Fruit fly (Drosophila melanogaster): ENCODE data around the gene CG42780.

Gene CG42780

DNA sequence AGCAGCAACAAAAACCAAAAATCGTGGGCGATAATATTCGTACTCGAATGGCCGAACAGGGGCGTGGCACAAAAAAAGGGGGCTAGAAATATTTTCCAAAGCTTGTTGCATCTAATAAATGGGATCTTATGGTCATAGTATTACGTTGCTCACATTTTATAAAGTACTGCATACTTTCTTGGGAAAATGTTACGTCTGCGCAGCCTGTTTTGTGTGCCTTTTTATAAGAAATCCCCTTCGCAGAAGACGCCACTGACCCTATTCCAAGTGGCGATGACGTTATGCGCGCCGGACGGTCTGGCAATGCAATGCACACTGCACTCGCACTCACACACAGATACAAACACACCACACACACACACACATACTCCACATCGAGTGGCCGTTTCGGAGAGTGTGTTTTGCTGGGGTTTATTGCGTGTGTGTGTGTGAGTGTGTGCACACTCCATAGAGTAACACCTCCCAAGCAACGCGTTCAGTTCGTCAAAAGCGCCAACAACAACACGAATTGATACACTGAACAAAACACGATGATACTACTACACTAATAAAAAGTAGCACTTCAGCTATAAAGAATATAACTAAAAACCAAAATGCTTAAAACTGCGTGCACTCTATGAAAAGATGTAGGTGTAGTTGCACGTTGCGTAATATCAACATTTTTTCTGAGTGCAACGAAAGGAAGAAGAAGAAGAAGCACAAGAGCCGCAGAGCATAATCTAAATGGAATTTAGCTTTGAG lies 38.7 kb downstream of the CG42780 start (continued):
- TF ChIP-seq ham (GFP tag; IDR thresholded peaks at IDR 0.05), result 0 out of 2 replicates have a peak, but pooled peaks have one; percentile 36
- TF ChIP-seq CG30020 (tag; optimal IDR thresholded peaks at IDR 0.05), result peak; percentile 35
- TF ChIP-seq CG4617 (GFP tag; optimal IDR thresholded peaks at IDR 0.05; ENCODE audit: borderline replicate concordance), result peak; percentile 25
- peak; percentile 82 for TF ChIP-seq CG15601 (tag; optimal IDR thresholded peaks at IDR 0.05)
- no peak for TF ChIP-seq sc (optimal IDR thresholded peaks at IDR 0.05)
- TF ChIP-seq sc (GFP tag; optimal IDR thresholded peaks at IDR 0.05), result peak; percentile 72
- peak; percentile 63 for TF ChIP-seq her (GFP tag; optimal IDR thresholded peaks at IDR 0.05)
- peak; percentile 85 for TF ChIP-seq CG13424 (tag; optimal IDR thresholded peaks at IDR 0.05)
- peak; percentile 63 for TF ChIP-seq Aef1 (GFP tag; IDR thresholded peaks at IDR 0.05)
- no peak for TF ChIP-seq Trl (optimal IDR thresholded peaks at IDR 0.05)
- TF ChIP-seq Trl (GFP tag; optimal IDR thresholded peaks at IDR 0.05), result peak; percentile 73
- peak; percentile 68 for TF ChIP-seq ems (GFP tag; optimal IDR thresholded peaks at IDR 0.05)
- TF ChIP-seq chm (GFP tag; IDR thresholded peaks at IDR 0.05), result peak; percentile 90
- peak; percentile 72 for TF ChIP-seq D19A (tag; optimal IDR thresholded peaks at IDR 0.05)
- no peak for TF ChIP-seq CG34224 (GFP tag; IDR thresholded peaks at IDR 0.05; ENCODE audit: partially characterized antibody)
- peak; percentile 84 for TF ChIP-seq Xbp1 (GFP tag; optimal IDR thresholded peaks at IDR 0.05)
- no peak for TF ChIP-seq vfl (GFP tag; optimal IDR thresholded peaks at IDR 0.05)
- TF ChIP-seq PHDP (tag; optimal IDR thresholded peaks at IDR 0.05), result peak; percentile 79
- TF ChIP-seq ssp (GFP tag; IDR thresholded peaks at IDR 0.05), result peak; percentile 61
- TF ChIP-seq CG8478 (optimal IDR thresholded peaks at IDR 0.05), result peak; percentile 6
- peak; percentile 64 for TF ChIP-seq tgo (GFP tag; IDR thresholded peaks at IDR 0.05)
- peak; percentile 52 for TF ChIP-seq CG4328 (GFP tag; optimal IDR thresholded peaks at IDR 0.05)
- TF ChIP-seq dmrt99B (tag; optimal IDR thresholded peaks at IDR 0.05), result peak; percentile 86
- peak; percentile 81 for TF ChIP-seq CG5953 (GFP tag; IDR thresholded peaks at IDR 0.05)
- TF ChIP-seq Elba2 (GFP tag; optimal IDR thresholded peaks at IDR 0.05), result peak; percentile 22
- TF ChIP-seq CG2116 (GFP tag; optimal IDR thresholded peaks at IDR 0.05), result peak; percentile 31
- TF ChIP-seq Dbx (GFP tag; IDR thresholded peaks at IDR 0.05), result no peak
- peak; percentile 68 for TF ChIP-seq Lhr (GFP tag; optimal IDR thresholded peaks at IDR 0.05)
- no peak for TF ChIP-seq MBD-R2 (GFP tag; IDR thresholded peaks at IDR 0.05)
- peak; percentile 86 for TF ChIP-seq ttk (GFP tag; IDR thresholded peaks at IDR 0.05)
- peak; percentile 93 for TF ChIP-seq ci (GFP tag; IDR thresholded peaks at IDR 0.05)
- TF ChIP-seq CG9876 (GFP tag; optimal IDR thresholded peaks at IDR 0.05), result peak; percentile 79
- peak; percentile 56 for TF ChIP-seq CG17186 (GFP tag; optimal IDR thresholded peaks at IDR 0.05)
- peak in 1 of 3 experiments; percentile 83 for TF ChIP-seq lola (GFP tag; optimal IDR thresholded peaks at IDR 0.05)
- peak; percentile 84 for TF ChIP-seq Ptx1 (GFP tag; IDR thresholded peaks at IDR 0.05)
- peak; percentile 70 for TF ChIP-seq CG11695 (GFP tag; IDR thresholded peaks at IDR 0.05)
- peak; percentile 58 for TF ChIP-seq TFAM (GFP tag; optimal IDR thresholded peaks at IDR 0.05)
- TF ChIP-seq CG5245 (GFP tag; optimal IDR thresholded peaks at IDR 0.05), result peak; percentile 80
- TF ChIP-seq CG13775 (GFP tag; optimal IDR thresholded peaks at IDR 0.05), result peak; percentile 59
- TF ChIP-seq GATAe (GFP tag; conservative IDR thresholded peaks at IDR 0.05), result no peak
- TF ChIP-seq sna (GFP tag; IDR thresholded peaks at IDR 0.05; ENCODE audit: partially characterized antibody), result no peak
- peak; percentile 13 for TF ChIP-seq Bteb2 (GFP tag; optimal IDR thresholded peaks at IDR 0.05)
- TF ChIP-seq hth (optimal IDR thresholded peaks at IDR 0.05), result no peak
- TF ChIP-seq Jarid2 (GFP tag; optimal IDR thresholded peaks at IDR 0.05), result no peak
- peak; percentile 89 for TF ChIP-seq Ssrp (tag; optimal IDR thresholded peaks at IDR 0.05)
- TF ChIP-seq Mad (GFP tag; optimal IDR thresholded peaks at IDR 0.05), result peak; percentile 73
- peak; percentile 59 for TF ChIP-seq odd (GFP tag; optimal IDR thresholded peaks at IDR 0.05)
- peak; percentile 63 for TF ChIP-seq CG12236 (GFP tag; optimal IDR thresholded peaks at IDR 0.05)
- no peak for TF ChIP-seq psq (GFP tag; optimal IDR thresholded peaks at IDR 0.05)
- TF ChIP-seq CG11456 (GFP tag; IDR thresholded peaks at IDR 0.05), result peak; percentile 59; the same call in 2 of the 3 replicates
- peak; percentile 86 for TF ChIP-seq NC2β (GFP tag; optimal IDR thresholded peaks at IDR 0.05)
